Worm (Caenorhabditis elegans) whole organism, mixed stage, embryonic: Measurements from ENCODE around the gene F58E2.5.

Experiments used
- bed-3 ChIP-seq: fragments of 200-800 bp; sonication (Bioruptor generic); optimal IDR thresholded peaks from 3 replicates; lab custom pipeline; 2018; ENCODE audit warnings: mild to moderate bottlenecking, missing genetic modification characterization, moderate library complexity, missing compliant biosample characterization
- blmp-1 ChIP-seq: fragments of 150-350 bp; optimal IDR thresholded peaks from 2 replicates; lab custom pipeline; 2014; ENCODE audit warnings: missing biosample characterization, missing genetic modification characterization
- ceh-43 ChIP-seq: fragments of 200-800 bp; sonication (Bioruptor generic); optimal IDR thresholded peaks from 2 replicates; lab custom pipeline; 2018; ENCODE audit warnings: mild to moderate bottlenecking, missing genetic modification characterization, moderate library complexity, missing compliant biosample characterization
- ham-2 ChIP-seq: fragments of 200-800 bp; sonication (Bioruptor generic); optimal IDR thresholded peaks from 2 replicates; lab custom pipeline; 2018; ENCODE audit warnings: mild to moderate bottlenecking, missing genetic modification characterization, missing compliant biosample characterization
- hlh-1 ChIP-seq: fragments of 150-350 bp; optimal IDR thresholded peaks from 2 replicates; lab custom pipeline; 2014; ENCODE audit warnings: missing biosample characterization, missing genetic modification reagents, missing genetic modification characterization
- mep-1 ChIP-seq: fragments of 150-350 bp; optimal IDR thresholded peaks from 2 replicates; lab custom pipeline; 2017; ENCODE audit warnings: missing biosample characterization, missing genetic modification reagents, missing genetic modification characterization, inconsistent platforms
- nhr-2 ChIP-seq: fragments of 150-350 bp; optimal IDR thresholded peaks from 2 replicates; lab custom pipeline; 2014; ENCODE audit warnings: missing biosample characterization, missing genetic modification characterization
- nhr-237 ChIP-seq: fragments of 150-350 bp; optimal IDR thresholded peaks from 2 replicates; lab custom pipeline; 2014; ENCODE audit warnings: missing biosample characterization, missing genetic modification characterization
- sptf-1 ChIP-seq: sonication (generic microtip); optimal IDR thresholded peaks from 2 replicates; lab custom pipeline; 2017; ENCODE audit warnings: mild to moderate bottlenecking, missing genetic modification characterization, moderate library complexity, missing compliant biosample characterization
- tbx-8 ChIP-seq: fragments of 200-800 bp; sonication (Bioruptor generic); optimal IDR thresholded peaks from 2 replicates; lab custom pipeline; 2018; ENCODE audit warnings: mild to moderate bottlenecking, missing genetic modification characterization, moderate library complexity, missing compliant biosample characterization
- unc-39 ChIP-seq: fragments of 150-350 bp; optimal IDR thresholded peaks from 2 replicates; lab custom pipeline; 2014; ENCODE audit warnings: missing biosample characterization, missing genetic modification characterization
- unc-62 ChIP-seq: fragments of 150-350 bp; optimal IDR thresholded peaks from 2 replicates; lab custom pipeline; 2014; ENCODE audit warnings: missing biosample characterization, missing genetic modification reagents, missing genetic modification characterization
- zip-8 ChIP-seq: fragments of 150-350 bp; optimal IDR thresholded peaks from 2 replicates; lab custom pipeline; 2014; ENCODE audit warnings: missing biosample characterization, missing genetic modification characterization
- ztf-11 ChIP-seq: fragments of 150-350 bp; optimal IDR thresholded peaks from 2 replicates; lab custom pipeline; 2014; ENCODE audit warnings: missing biosample characterization, missing genetic modification characterization

The F58E2.5 gene

ce11 chrIV:3493310-3493709 is 48.6 kb downstream of the F58E2.5 start, which contains the start of gene srz-79:
srz-79 (plus strand) TSS chrIV:3493610.
- TF ChIP-seq nhr-2 (tag; lab: Kevin White, UChicago) (no peak), nhr-237 (tag; lab: Kevin White, UChicago) (no peak), bed-3 (GFP tag; lab: Kevin White, UChicago) (no peak), mep-1 (tag; lab: Kevin White, UChicago) (no peak), unc-39 (tag; lab: Kevin White, UChicago) (no peak), sptf-1 (tag; lab: Kevin White, UChicago) (no peak), unc-62 (GFP tag; lab: Kevin White, UChicago) (no peak), tbx-8 (no peak), blmp-1 (tag; lab: Kevin White, UChicago) (no peak), hlh-1 (no peak), ztf-11 (tag; lab: Kevin White, UChicago) (no peak), ceh-43 (GFP tag; lab: Kevin White, UChicago) (no peak), zip-8 (tag; lab: Kevin White, UChicago) (no peak), ham-2 (GFP tag; lab: Kevin White, UChicago) (no peak)
- TF ChIP-seq, all 35 proteins: peak for 0
